Fruit fly (Drosophila melanogaster): ENCODE data around the gene Drs.
A peak's percentile ranks its signal among the peaks of the same experiment; 100 is the strongest.

Gene Drs

dm6 chr3L:3414796-3415568, 45.6 kb downstream of the Drs start:
- TF ChIP-seq sage (GFP tag; optimal IDR thresholded peaks at IDR 0.05) (no peak), tai (GFP tag; optimal IDR thresholded peaks at IDR 0.05) (peak; percentile 54), Mio (GFP tag; optimal IDR thresholded peaks at IDR 0.05) (no peak)

- TF ChIP-seq Dfd (GFP tag; optimal IDR thresholded peaks at IDR 0.05) = no peak
- TF ChIP-seq woc (GFP tag; optimal IDR thresholded peaks at IDR 0.05) = no peak
- TF ChIP-seq br (GFP tag; optimal IDR thresholded peaks at IDR 0.05) = no peak
- TF ChIP-seq Dif (GFP tag; optimal IDR thresholded peaks at IDR 0.05; ENCODE audit: partially characterized antibody) = no peak
- no peak for TF ChIP-seq Hnf4 (GFP tag; optimal IDR thresholded peaks at IDR 0.05)
These were observed 46.4 kb downstream of the Drs start for dm6 chr3L:3415633-3416198.

dm6 chr3L:3417120-3417519, 47.8 kb downstream of the Drs start:
- TF ChIP-seq h (GFP tag; optimal IDR thresholded peaks at IDR 0.05) (peak; percentile 13), pan (optimal IDR thresholded peaks at IDR 0.05) (no peak), br (GFP tag; optimal IDR thresholded peaks at IDR 0.05) (no peak), psq (GFP tag; optimal IDR thresholded peaks at IDR 0.05) (no peak), Mio (GFP tag; optimal IDR thresholded peaks at IDR 0.05) (no peak), Dif (GFP tag; optimal IDR thresholded peaks at IDR 0.05; ENCODE audit: partially characterized antibody) (no peak), Myc (optimal IDR thresholded peaks at IDR 0.05) (no peak), lola (GFP tag; optimal IDR thresholded peaks at IDR 0.05) (no peak), woc (GFP tag; optimal IDR thresholded peaks at IDR 0.05) (no peak), Jra (GFP tag; optimal IDR thresholded peaks at IDR 0.05) (no peak), jim (GFP tag; optimal IDR thresholded peaks at IDR 0.05) (no peak), CG32264 (GFP tag; optimal IDR thresholded peaks at IDR 0.05) (no peak), foxo (GFP tag; optimal IDR thresholded peaks at IDR 0.05) (no peak), CG9705 (GFP tag; optimal IDR thresholded peaks at IDR 0.05) (no peak), usp (GFP tag; optimal IDR thresholded peaks at IDR 0.05) (no peak), sage (GFP tag; optimal IDR thresholded peaks at IDR 0.05) (peak; percentile 57), brk (GFP tag; optimal IDR thresholded peaks at IDR 0.05) (peak; percentile 26), ey (GFP tag; optimal IDR thresholded peaks at IDR 0.05) (no peak), HLH106 (tag; optimal IDR thresholded peaks at IDR 0.05) (no peak), dsf (GFP tag; optimal IDR thresholded peaks at IDR 0.05; ENCODE audit: borderline replicate concordance) (no peak), Hr83 (GFP tag; optimal IDR thresholded peaks at IDR 0.05; ENCODE audit: poor library complexity, severe bottlenecking) (peak; percentile 34), Hr78 (GFP tag; optimal IDR thresholded peaks at IDR 0.05) (peak; percentile 13), rgr (GFP tag; optimal IDR thresholded peaks at IDR 0.05) (peak; percentile 26), CrebA (GFP tag; optimal IDR thresholded peaks at IDR 0.05; ENCODE audit: borderline replicate concordance) (peak; percentile 49), Rel (GFP tag; optimal IDR thresholded peaks at IDR 0.05) (no peak), Rel (tag; optimal IDR thresholded peaks at IDR 0.05) (peak; percentile 36), dmrt93B (GFP tag; optimal IDR thresholded peaks at IDR 0.05) (no peak), Abd-B (GFP tag; optimal IDR thresholded peaks at IDR 0.05) (no peak), N (GFP tag; optimal IDR thresholded peaks at IDR 0.05) (peak; percentile 64)

dm6 chr3L:3417759-3418158, 48.4 kb downstream of the Drs start:
- TF ChIP-seq Hr83 (GFP tag; optimal IDR thresholded peaks at IDR 0.05; ENCODE audit: poor library complexity, severe bottlenecking) = peak; percentile 54
- peak; percentile 38 for TF ChIP-seq tai (GFP tag; optimal IDR thresholded peaks at IDR 0.05)
- TF ChIP-seq GATAd (GFP tag; optimal IDR thresholded peaks at IDR 0.05) = no peak
- no peak for TF ChIP-seq sv (GFP tag; optimal IDR thresholded peaks at IDR 0.05)
- TF ChIP-seq rgr (GFP tag; optimal IDR thresholded peaks at IDR 0.05) = peak; percentile 24

Data from whole organism, wandering third instar larva.